Fruit fly (Drosophila melanogaster) whole organism, prepupa: ENCODE data around the gene CG14852.

Source experiments
- Blimp-1 ChIP-seq: fragments of 200-800 bp; sonication (Bioruptor generic); optimal IDR thresholded peaks from 3 replicates; lab custom pipeline; 2017; ENCODE audit warnings: missing biosample characterization, missing genetic modification characterization, mild to moderate bottlenecking, moderate library complexity, missing genetic modification reagents
- CG15336 ChIP-seq: fragments of 200-800 bp; sonication (Bioruptor generic); IDR thresholded peaks from 2 replicates; pipeline ENCODE4 v1.3.6; 2022; ENCODE audit warnings: missing biosample characterization, missing genetic modification characterization
- CG6808 ChIP-seq: fragments of 200-800 bp; sonication (Bioruptor generic); optimal IDR thresholded peaks from 3 replicates; lab custom pipeline; 2017; ENCODE audit warnings: missing biosample characterization, missing genetic modification characterization, mild to moderate bottlenecking, moderate library complexity, missing genetic modification reagents
- CG8632 ChIP-seq: fragments of 200-800 bp; sonication (Bioruptor generic); optimal IDR thresholded peaks from 3 replicates; lab custom pipeline; 2016; ENCODE audit warnings: missing biosample characterization, missing genetic modification characterization
- Eip75B ChIP-seq: fragments of 200-800 bp; sonication (Bioruptor generic); optimal IDR thresholded peaks from 3 replicates; lab custom pipeline; 2016; ENCODE audit warnings: missing biosample characterization, missing genetic modification characterization
- Ets21C ChIP-seq: fragments of 200-800 bp; sonication (Bioruptor generic); optimal IDR thresholded peaks from 3 replicates; lab custom pipeline; 2016; ENCODE audit warnings: missing biosample characterization, missing genetic modification characterization
- Gug ChIP-seq: fragments of 200-800 bp; sonication (Bioruptor generic); IDR thresholded peaks from 2 replicates; pipeline ENCODE4 v1.3.6; 2022; ENCODE audit warnings: missing biosample characterization, missing genetic modification characterization
- Hr38 ChIP-seq: sonication (Bioruptor generic); optimal IDR thresholded peaks from 2 replicates; lab custom pipeline; 2016; ENCODE audit warnings: missing biosample characterization, missing genetic modification characterization
- OdsH ChIP-seq: fragments of 200-800 bp; sonication (Bioruptor generic); optimal IDR thresholded peaks from 3 replicates; lab custom pipeline; 2016; ENCODE audit warnings: missing biosample characterization, missing genetic modification characterization
- achi ChIP-seq: fragments of 200-800 bp; sonication (Bioruptor generic); optimal IDR thresholded peaks from 3 replicates; lab custom pipeline; 2016; ENCODE audit warnings: missing biosample characterization, missing genetic modification characterization
- esn ChIP-seq: fragments of 200-800 bp; sonication (Bioruptor generic); optimal IDR thresholded peaks from 2 replicates; lab custom pipeline; 2016; ENCODE audit warnings: missing biosample characterization, mild to moderate bottlenecking, missing genetic modification characterization, moderate library complexity
- net ChIP-seq: fragments of 200-800 bp; sonication (Bioruptor generic); optimal IDR thresholded peaks from 3 replicates; lab custom pipeline; 2016; ENCODE audit warnings: missing biosample characterization, missing genetic modification characterization

- no peak for TF ChIP-seq Eip75B
- no peak for TF ChIP-seq Gug (GFP tag; lab: Robert Waterston, UW)
- no peak for TF ChIP-seq CG6808 (GFP tag; lab: Kevin White, UChicago)
- TF ChIP-seq net (GFP tag; lab: Kevin White, UChicago): no peak
- TF ChIP-seq CG15336: no peak
- no peak for TF ChIP-seq OdsH
- TF ChIP-seq esn (GFP tag; lab: Kevin White, UChicago): no peak
- no peak for TF ChIP-seq CG8632
- TF ChIP-seq achi: no peak
- no peak for TF ChIP-seq Ets21C (GFP tag; lab: Kevin White, UChicago)
- TF ChIP-seq Blimp-1 (GFP tag; lab: Kevin White, UChicago): no peak
- no peak for TF ChIP-seq Hr38 (GFP tag; lab: Kevin White, UChicago)
These were observed 39.1 kb upstream of the CG14852 start for dm6 chr3R:14526657-14527056.
